Fruit fly (Drosophila melanogaster): ENCODE measurements around the gene SdhD.
A peak's percentile ranks its signal among the peaks of the same experiment; 100 is the strongest.

Gene SdhD

DNA sequence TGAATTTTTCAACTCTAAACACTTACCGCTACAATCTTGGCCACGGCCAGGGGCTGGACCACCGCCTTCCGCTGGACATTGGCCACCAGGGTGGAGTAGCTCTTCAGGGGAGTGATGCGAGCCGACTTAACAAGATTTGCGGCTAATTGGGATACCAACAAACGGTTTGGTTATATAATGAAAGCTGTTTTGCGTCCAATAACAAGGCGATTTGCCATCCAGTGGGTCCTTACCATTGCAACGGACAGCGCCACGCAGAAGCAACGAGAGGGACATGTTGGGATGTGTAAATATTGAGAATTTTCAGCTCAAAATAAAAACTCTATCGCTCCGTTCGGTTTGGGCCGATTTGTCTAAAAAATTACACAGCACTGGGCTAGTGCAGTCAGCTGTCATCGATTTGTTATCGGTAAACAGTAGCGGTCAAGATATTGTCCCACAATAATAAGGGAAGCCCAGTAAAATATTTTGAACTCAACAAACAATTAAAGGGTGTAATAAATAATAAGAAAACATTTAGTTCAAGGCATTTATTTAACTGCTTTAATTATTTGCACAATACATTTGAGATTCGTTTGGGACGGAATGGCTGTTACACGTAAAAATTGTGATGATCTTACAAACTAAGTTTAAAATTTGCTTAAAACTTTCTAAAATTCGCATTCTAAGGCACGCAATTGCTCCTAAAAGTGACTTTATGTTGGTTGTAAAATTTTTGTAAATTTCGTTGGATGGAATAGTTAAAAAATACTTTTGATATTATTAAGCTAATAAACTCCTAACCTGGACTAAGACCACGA lies at the start of gene SdhD (continued):
- TF ChIP-seq MESR4 (GFP tag; optimal IDR thresholded peaks at IDR 0.05) (peak; percentile 80), Ada2b (GFP tag; IDR thresholded peaks at IDR 0.05) (no peak), lilli (GFP tag; optimal IDR thresholded peaks at IDR 0.05) (peak; percentile 58), CG13775 (GFP tag; optimal IDR thresholded peaks at IDR 0.05) (no peak), Xrp1 (GFP tag; IDR thresholded peaks at IDR 0.05) (no peak), repo (GFP tag; optimal IDR thresholded peaks at IDR 0.05) (peak; percentile 21), H15 (GFP tag; IDR thresholded peaks at IDR 0.05) (peak; percentile 18; the same call in 1 of the 3 replicates), nerfin-2 (GFP tag; IDR thresholded peaks at IDR 0.05; ENCODE audit: partially characterized antibody) (peak; percentile 39; the same call in 1 of the 2 replicates), CG18262 (tag; optimal IDR thresholded peaks at IDR 0.05) (no peak), H2.0 (GFP tag; IDR thresholded peaks at IDR 0.05) (no peak), Spps (tag; optimal IDR thresholded peaks at IDR 0.05) (no peak), CG3838 (GFP tag; optimal IDR thresholded peaks at IDR 0.05) (no peak), Dbx (GFP tag; IDR thresholded peaks at IDR 0.05) (peak; percentile 25; the same call in 1 of the 3 replicates), dpn (GFP tag; optimal IDR thresholded peaks at IDR 0.05) (peak; percentile 28 to 46), CG17829 (tag; optimal IDR thresholded peaks at IDR 0.05) (peak; percentile 9), CG4820 (GFP tag; optimal IDR thresholded peaks at IDR 0.05) (peak; percentile 10), Pdp1 (GFP tag; optimal IDR thresholded peaks at IDR 0.05) (peak; percentile 15 to 98), CG5953 (GFP tag; IDR thresholded peaks at IDR 0.05) (no peak), NC2α (GFP tag; optimal IDR thresholded peaks at IDR 0.05) (no peak), Camta (GFP tag; optimal IDR thresholded peaks at IDR 0.05) (peak; percentile 24), wor (GFP tag; IDR thresholded peaks at IDR 0.05) (no peak), CG11696 (GFP tag; IDR thresholded peaks at IDR 0.05) (no peak), stc (GFP tag; IDR thresholded peaks at IDR 0.05) (no peak), CG11085 (GFP tag; IDR thresholded peaks at IDR 0.05) (no peak), CG13287 (GFP tag; IDR thresholded peaks at IDR 0.05; ENCODE audit: partially characterized antibody) (peak; percentile 72), CG3163 (GFP tag; optimal IDR thresholded peaks at IDR 0.05) (no peak), B-H2 (GFP tag; optimal IDR thresholded peaks at IDR 0.05) (peak; percentile 61), gfzf (GFP tag; optimal IDR thresholded peaks at IDR 0.05) (peak; percentile 10), CG17361 (GFP tag; IDR thresholded peaks at IDR 0.05) (no peak), Sry-δ (GFP tag; optimal IDR thresholded peaks at IDR 0.05) (peak; percentile 48), CG9932 (GFP tag; IDR thresholded peaks at IDR 0.05) (peak; percentile 56), CG3847 (GFP tag; IDR thresholded peaks at IDR 0.05) (0 out of 2 replicates have a peak, but pooled peaks have one; percentile 25), ato (GFP tag; IDR thresholded peaks at IDR 0.05; ENCODE audit: partially characterized antibody) (peak; percentile 71; the same call in 1 of the 2 replicates), Sin3A (optimal IDR thresholded peaks at IDR 0.05) (peak; percentile 3), ranshi (GFP tag; IDR thresholded peaks at IDR 0.05) (peak; percentile 33; the same call in 1 of the 2 replicates), p53 (GFP tag; optimal IDR thresholded peaks at IDR 0.05) (no peak), CG7271 (tag; optimal IDR thresholded peaks at IDR 0.05) (no peak), CG17912 (GFP tag; optimal IDR thresholded peaks at IDR 0.05) (no peak), wek (GFP tag; optimal IDR thresholded peaks at IDR 0.05) (peak; percentile 27), Ssrp (tag; optimal IDR thresholded peaks at IDR 0.05) (no peak), zfh2 (GFP tag; optimal IDR thresholded peaks at IDR 0.05) (peak; percentile 53), CG2678 (tag; optimal IDR thresholded peaks at IDR 0.05) (peak; percentile 28), crc (GFP tag; optimal IDR thresholded peaks at IDR 0.05) (no peak), fd102C (GFP tag; optimal IDR thresholded peaks at IDR 0.05) (no peak), Dip2 (GFP tag; IDR thresholded peaks at IDR 0.05) (no peak), CG7928 (GFP tag; optimal IDR thresholded peaks at IDR 0.05) (no peak), Ets97D (GFP tag; optimal IDR thresholded peaks at IDR 0.05) (peak; percentile 13), emc (GFP tag; optimal IDR thresholded peaks at IDR 0.05) (no peak), CG10543 (GFP tag; optimal IDR thresholded peaks at IDR 0.05) (no peak), CG14441 (GFP tag; IDR thresholded peaks at IDR 0.05) (no peak)

Data from whole organism, embryonic.